Fruit fly (Drosophila melanogaster) Kc167 (cell line): ENCODE results near the gene PH4alphaSG2.

ENCODE experiments used
- Myc ChIP-seq: fragments of >200 bp; optimal IDR thresholded peaks from 2 replicates; lab custom pipeline; 2017; ENCODE audit warnings: missing external identifiers
- Sin3A ChIP-seq: fragments of >200 bp; optimal IDR thresholded peaks from 2 replicates; lab custom pipeline; 2018; ENCODE audit warnings: missing external identifiers
- h ChIP-seq: fragments of >200 bp; optimal IDR thresholded peaks from 3 replicates; lab custom pipeline; 2018; ENCODE audit warnings: missing external identifiers
- insv ChIP-seq: fragments of >200 bp; optimal IDR thresholded peaks from 3 replicates; lab custom pipeline; 2018; ENCODE audit warnings: missing external identifiers
- psq ChIP-seq: fragments of >200 bp; optimal IDR thresholded peaks from 2 replicates; lab custom pipeline; 2017; ENCODE audit warnings: missing external identifiers
- ttk ChIP-seq: sonication (Bioruptor generic); optimal IDR thresholded peaks from 2 replicates; lab custom pipeline; 2017; ENCODE audit warnings: missing external identifiers

PH4alphaSG2 gene

dm6 chr3R:30528692-30529305 is 38.9 kb downstream of the PH4alphaSG2 start:
- TF ChIP-seq h (lab: Kevin White, UChicago) (no peak), psq (lab: Kevin White, UChicago) (no peak), insv (no peak), Myc (lab: Kevin White, UChicago) (no peak), ttk (no peak), Sin3A (lab: Kevin White, UChicago) (no peak)

DNA sequence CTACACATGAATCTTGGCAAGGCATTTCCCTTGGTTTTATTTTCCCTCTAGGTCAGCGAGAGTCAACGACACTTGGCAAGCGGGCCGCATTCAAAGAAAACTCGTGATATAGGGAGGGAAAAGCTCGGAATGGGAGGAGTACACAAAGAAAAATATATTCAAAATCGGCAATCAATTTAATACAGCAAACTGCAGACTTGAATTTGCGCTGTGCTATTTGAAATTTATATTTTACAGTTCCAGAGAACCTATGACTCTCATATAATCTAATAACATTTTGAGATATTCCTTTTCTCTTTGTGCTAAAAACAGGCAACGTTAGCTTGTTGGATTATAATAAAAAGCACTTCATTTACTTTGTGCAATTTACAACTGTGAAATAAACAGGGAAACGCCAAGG is 39.7 kb downstream of the PH4alphaSG2 start:
- no peak for TF ChIP-seq Myc (lab: Kevin White, UChicago)
- no peak for TF ChIP-seq insv
- no peak for TF ChIP-seq Sin3A (lab: Kevin White, UChicago)
- no peak for TF ChIP-seq ttk
- TF ChIP-seq h (lab: Kevin White, UChicago), result no peak
- TF ChIP-seq psq (lab: Kevin White, UChicago), result no peak

- TF ChIP-seq Sin3A (lab: Kevin White, UChicago) (no peak), insv (no peak), h (lab: Kevin White, UChicago) (no peak), ttk (no peak), Myc (lab: Kevin White, UChicago) (no peak), psq (lab: Kevin White, UChicago) (no peak)
Observed at dm6 chr3R:30531129-30531708, 41.3 kb downstream of the PH4alphaSG2 start.

DNA sequence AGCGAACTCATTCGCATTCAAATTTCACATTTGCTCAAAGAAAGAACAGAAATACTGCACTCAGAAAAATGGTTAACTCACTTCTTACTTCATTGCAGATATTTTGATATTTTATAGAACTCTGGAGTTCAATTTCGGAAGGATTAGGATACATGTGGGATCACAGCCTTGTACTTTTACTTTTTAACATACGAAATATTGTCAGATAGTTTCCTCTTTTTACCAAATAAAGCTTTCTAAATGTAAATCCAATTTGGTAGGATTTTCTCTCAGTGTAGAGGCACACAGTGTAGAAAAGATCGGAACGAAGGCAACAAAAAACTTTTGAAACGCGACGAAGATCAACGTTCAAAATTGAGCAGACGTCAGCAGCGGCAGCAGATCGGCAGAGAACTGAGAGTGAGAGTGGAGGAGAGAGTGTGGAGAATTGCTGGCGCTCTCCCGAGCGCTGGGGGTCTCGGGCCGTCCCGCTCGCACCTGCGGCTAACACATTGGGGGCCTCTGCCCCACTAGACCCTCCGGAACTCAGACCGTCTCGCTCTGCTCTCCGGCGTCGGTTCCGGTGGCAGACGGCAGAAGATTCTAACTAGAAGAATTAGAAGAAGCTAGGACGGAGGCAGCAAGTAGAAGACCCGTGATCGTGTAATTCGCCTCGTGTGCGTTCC is 42.2 kb downstream of the PH4alphaSG2 start, which contains the start of gene tmod:
tmod (plus strand) TSS at position 619 of the 665 bp plus-strand sequence.
- TF ChIP-seq insv (no peak), ttk (no peak), psq (lab: Kevin White, UChicago) (no peak), Sin3A (lab: Kevin White, UChicago) (no peak), Myc (lab: Kevin White, UChicago) (no peak), h (lab: Kevin White, UChicago) (no peak)

DNA sequence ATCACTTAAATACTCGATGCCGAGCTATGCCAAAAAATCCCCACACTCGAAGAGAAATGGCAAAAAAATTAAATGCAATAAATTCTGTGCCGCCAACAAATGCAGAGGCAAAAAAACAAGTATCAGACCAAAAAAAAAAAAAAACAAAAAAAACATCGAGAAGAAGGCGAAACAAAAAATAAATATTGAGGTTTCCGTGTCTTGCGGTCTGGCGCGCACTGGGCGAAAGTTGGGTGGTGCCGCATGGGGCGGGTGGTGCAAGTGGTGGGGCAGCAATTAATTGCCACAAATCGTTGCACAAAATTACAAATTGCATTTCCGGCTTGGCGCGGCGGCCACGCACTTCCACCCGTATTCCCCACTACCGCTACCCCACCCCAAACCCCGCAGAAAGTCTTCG is 44.6 kb downstream of the PH4alphaSG2 start:
- TF ChIP-seq ttk (no peak), Myc (lab: Kevin White, UChicago) (no peak), h (lab: Kevin White, UChicago) (no peak), insv (no peak), psq (lab: Kevin White, UChicago) (no peak), Sin3A (lab: Kevin White, UChicago) (no peak)

- TF ChIP-seq ttk (no peak), Myc (lab: Kevin White, UChicago) (no peak), psq (lab: Kevin White, UChicago) (no peak), h (lab: Kevin White, UChicago) (no peak), insv (no peak), Sin3A (lab: Kevin White, UChicago) (no peak)
Observed at dm6 chr3R:30536432-30536831, 46.6 kb downstream of the PH4alphaSG2 start.

DNA sequence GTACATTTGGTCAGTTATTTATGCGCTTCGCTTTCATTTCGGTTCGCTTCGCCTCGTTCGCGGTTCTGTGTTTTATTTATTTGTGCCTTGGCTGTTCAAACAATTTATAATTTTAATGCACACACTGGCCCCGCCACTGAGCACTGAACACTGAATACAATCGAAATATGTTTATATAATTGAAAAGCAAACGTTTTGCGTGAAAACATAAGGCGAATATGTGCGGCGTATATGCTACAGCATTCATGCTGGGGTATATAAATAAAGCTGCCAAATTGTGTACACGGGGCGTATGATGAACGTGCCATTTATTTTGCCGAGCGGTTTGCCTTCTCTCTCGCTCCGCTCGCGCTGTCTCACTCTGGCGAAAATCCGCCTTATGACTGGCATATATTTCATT is 47.0 kb downstream of the PH4alphaSG2 start:
- TF ChIP-seq Myc (lab: Kevin White, UChicago), result no peak
- no peak for TF ChIP-seq ttk
- no peak for TF ChIP-seq psq (lab: Kevin White, UChicago)
- no peak for TF ChIP-seq h (lab: Kevin White, UChicago)
- no peak for TF ChIP-seq insv
- TF ChIP-seq Sin3A (lab: Kevin White, UChicago), result no peak

- TF ChIP-seq Myc (lab: Kevin White, UChicago), result no peak
Observed at dm6 chr3R:30540196-30540595, 50.3 kb downstream of the PH4alphaSG2 start.

DNA sequence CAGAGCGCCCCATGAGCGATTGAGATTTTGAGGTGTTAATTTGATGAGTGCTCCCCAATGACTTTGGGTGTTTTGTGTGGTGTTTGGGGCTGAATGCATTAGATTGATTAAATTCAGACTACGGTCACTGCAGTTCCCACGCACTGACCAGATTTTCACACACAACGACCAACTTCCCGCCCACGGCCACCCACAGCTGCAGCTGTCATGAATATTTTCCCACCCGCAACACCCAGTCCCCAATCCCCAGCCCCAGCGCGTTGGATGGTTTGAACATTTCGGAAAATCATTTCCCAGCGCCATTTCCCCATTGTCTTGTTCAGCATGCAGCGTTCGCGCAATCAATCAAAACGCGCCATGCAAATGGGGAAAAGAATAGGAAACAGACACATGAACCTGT is 51.6 kb downstream of the PH4alphaSG2 start:
- TF ChIP-seq psq (lab: Kevin White, UChicago) (no peak), ttk (no peak), Myc (lab: Kevin White, UChicago) (no peak), Sin3A (lab: Kevin White, UChicago) (no peak), h (lab: Kevin White, UChicago) (no peak), insv (no peak)
